Fruit fly (Drosophila melanogaster) Kc167 (cell line): ENCODE measurements around the gene 5-HT7.

Source experiments
- Sin3A ChIP-seq: fragments of >200 bp; optimal IDR thresholded peaks from 2 replicates; lab custom pipeline; 2018; ENCODE audit warnings: missing external identifiers
- insv ChIP-seq: fragments of >200 bp; optimal IDR thresholded peaks from 3 replicates; lab custom pipeline; 2018; ENCODE audit warnings: missing external identifiers

dm6 chr3R:30918872-30919271 is 97.8 kb downstream of the 5-HT7 start:
- no peak for TF ChIP-seq insv
- no peak for TF ChIP-seq Sin3A (lab: Kevin White, UChicago)
